Worm (Caenorhabditis elegans): ENCODE data around the gene tsp-21.

DNA sequence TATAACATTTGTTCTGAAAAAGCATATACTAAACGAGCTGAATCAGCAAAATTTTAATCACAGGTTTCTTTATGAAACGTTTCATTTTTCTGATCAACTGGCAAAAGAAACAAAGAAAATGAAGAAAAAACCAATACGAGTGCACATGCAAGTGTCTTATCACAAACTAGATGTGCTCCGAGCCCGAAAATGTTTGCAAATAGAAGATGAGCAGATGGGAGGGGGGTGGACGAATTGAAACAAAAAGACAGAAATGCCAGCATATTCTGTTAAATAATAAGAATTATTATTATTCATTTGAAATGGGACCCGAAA lies 1.8 kb downstream of the tsp-21 start:
- TF ChIP-seq dpl-1 (GFP tag; optimal IDR thresholded peaks at IDR 0.05), result no peak
- no peak for TF ChIP-seq snpc-4 (GFP tag; optimal IDR thresholded peaks at IDR 0.05)
- no peak for TF ChIP-seq snpc-4 (tag; optimal IDR thresholded peaks at IDR 0.05)
- TF ChIP-seq lin-35 (GFP tag; optimal IDR thresholded peaks at IDR 0.05), result no peak
- no peak for TF ChIP-seq nfya-1 (tag; optimal IDR thresholded peaks at IDR 0.05; ENCODE audit: borderline replicate concordance, insufficient read depth)
- TF ChIP-seq cebp-1 (GFP tag; IDR thresholded peaks at IDR 0.05), result no peak
- no peak for TF ChIP-seq cebp-1 (tag; optimal IDR thresholded peaks at IDR 0.05)

All from whole organism, young adult.